Worm (Caenorhabditis elegans) whole organism, L1 larva: Measurements from ENCODE around the gene unk-1.

Source experiments
- C16A3.4 ChIP-seq: fragments of 150-350 bp; optimal IDR thresholded peaks from 2 replicates; lab custom pipeline; 2014; ENCODE audit warnings: missing biosample characterization, missing genetic modification characterization
- Y116A8C.19 ChIP-seq: sonication (generic microtip); optimal IDR thresholded peaks from 2 replicates; lab custom pipeline; 2016; ENCODE audit warnings: missing compliant biosample characterization, missing genetic modification characterization, borderline replicate concordance
- aha-1 ChIP-seq: fragments of 150-350 bp; optimal IDR thresholded peaks from 2 replicates; lab custom pipeline; 2014; ENCODE audit warnings: missing biosample characterization, missing genetic modification characterization
- alr-1 ChIP-seq: fragments of 200-800 bp; sonication (Bioruptor generic); optimal IDR thresholded peaks from 2 replicates; lab custom pipeline; 2018; ENCODE audit warnings: borderline replicate concordance, mild to moderate bottlenecking, missing genetic modification characterization, missing compliant biosample characterization
- blmp-1 ChIP-seq: fragments of 150-350 bp; optimal IDR thresholded peaks from 2 replicates; lab custom pipeline; 2014; ENCODE audit warnings: missing biosample characterization, missing genetic modification characterization
- ceh-63 ChIP-seq: fragments of 200-800 bp; sonication (Bioruptor generic); optimal IDR thresholded peaks from 2 replicates; lab custom pipeline; 2018; ENCODE audit warnings: mild to moderate bottlenecking, missing genetic modification characterization, missing compliant biosample characterization
- ceh-8 ChIP-seq: fragments of 200-800 bp; sonication (Bioruptor generic); optimal IDR thresholded peaks from 2 replicates; lab custom pipeline; 2018; ENCODE audit warnings: mild to moderate bottlenecking, missing genetic modification characterization, moderate library complexity, missing compliant biosample characterization
- ceh-88 ChIP-seq: fragments of 200-800 bp; sonication (Bioruptor generic); IDR thresholded peaks from 2 replicates; pipeline ENCODE4 v1.3.6; 2022; ENCODE audit warnings: missing genetic modification characterization, missing compliant biosample characterization
- ces-1 ChIP-seq: fragments of 150-350 bp; optimal IDR thresholded peaks from 2 replicates; lab custom pipeline; 2014; ENCODE audit warnings: missing biosample characterization, missing genetic modification reagents, missing genetic modification characterization
- efl-1 ChIP-seq, 4 experiments: fragments of 150-350 bp; optimal IDR thresholded peaks in 3 of 4; peaks in 1 of 4; 1 replicate in 1 of 4; 2 replicates in 3 of 4; lab custom pipeline; 2014; ENCODE audit warnings: missing biosample characterization in 2 of 4, missing genetic modification characterization in 2 of 4, missing genetic modification reagents in 2 of 4
- efl-3 ChIP-seq: fragments of 200-800 bp; sonication (Bioruptor generic); optimal IDR thresholded peaks from 2 replicates; lab custom pipeline; 2018; ENCODE audit warnings: mild to moderate bottlenecking, missing genetic modification characterization, missing compliant biosample characterization
- elt-3 ChIP-seq, 6 experiments: fragments of 150-350 bp in 1 of 6; sonication (generic microtip); optimal IDR thresholded peaks; 2 replicates each; lab custom pipeline; 2017 to 2018; ENCODE audit warnings: missing biosample characterization in 6 of 6, missing genetic modification characterization in 6 of 6, inconsistent platforms in 1 of 6
- fkh-10 ChIP-seq: sonication (generic microtip); optimal IDR thresholded peaks from 2 replicates; lab custom pipeline; 2017; ENCODE audit warnings: missing biosample characterization, missing genetic modification reagents, missing genetic modification characterization
- fkh-4 ChIP-seq: sonication (generic microtip); optimal IDR thresholded peaks from 2 replicates; lab custom pipeline; 2016; ENCODE audit warnings: missing compliant biosample characterization, missing genetic modification characterization, borderline replicate concordance
- hlh-4 ChIP-seq: sonication (generic microtip); optimal IDR thresholded peaks from 2 replicates; lab custom pipeline; 2016; ENCODE audit warnings: mild to moderate bottlenecking, missing genetic modification characterization, missing compliant biosample characterization
- hpl-2 ChIP-seq: fragments of 150-350 bp; optimal IDR thresholded peaks from 2 replicates; lab custom pipeline; 2014; ENCODE audit warnings: missing biosample characterization, missing genetic modification reagents, missing genetic modification characterization
- irx-1 ChIP-seq: sonication (generic microtip); optimal IDR thresholded peaks from 2 replicates; lab custom pipeline; 2016; ENCODE audit warnings: missing genetic modification characterization, missing compliant biosample characterization
- lin-14 ChIP-seq: fragments of 200-800 bp; sonication (Bioruptor generic); optimal IDR thresholded peaks from 2 replicates; lab custom pipeline; 2018; ENCODE audit warnings: mild to moderate bottlenecking, missing genetic modification characterization, moderate library complexity, missing compliant biosample characterization
- lin-35 ChIP-seq, 2 experiments: fragments of 150-350 bp; optimal IDR thresholded peaks; 2 replicates each; lab custom pipeline; 2014; ENCODE audit warnings: missing biosample characterization in 2 of 2, missing genetic modification characterization in 2 of 2, missing genetic modification reagents in 2 of 2
- mdl-1 ChIP-seq, 2 experiments: fragments of 150-350 bp; optimal IDR thresholded peaks; 2 replicates each; lab custom pipeline; 2014 to 2017; ENCODE audit warnings: missing biosample characterization in 2 of 2, missing genetic modification characterization in 2 of 2, inconsistent platforms in 1 of 2
- mep-1 ChIP-seq: fragments of 150-350 bp; optimal IDR thresholded peaks from 2 replicates; lab custom pipeline; 2014; ENCODE audit warnings: missing biosample characterization, missing genetic modification characterization
- nhr-20 ChIP-seq: sonication (generic microtip); optimal IDR thresholded peaks from 2 replicates; lab custom pipeline; 2016; ENCODE audit warnings: mild to moderate bottlenecking, missing genetic modification characterization, missing compliant biosample characterization
- nhr-237 ChIP-seq: fragments of 150-350 bp; optimal IDR thresholded peaks from 2 replicates; lab custom pipeline; 2014; ENCODE audit warnings: missing biosample characterization, missing genetic modification characterization
- nhr-71 ChIP-seq: sonication (generic microtip); optimal IDR thresholded peaks from 2 replicates; lab custom pipeline; 2016; ENCODE audit warnings: mild to moderate bottlenecking, missing genetic modification characterization, moderate library complexity, missing compliant biosample characterization
- nhr-77 ChIP-seq: fragments of 150-350 bp; optimal IDR thresholded peaks from 2 replicates; lab custom pipeline; 2014; ENCODE audit warnings: missing biosample characterization, missing genetic modification characterization
- nhr-85 ChIP-seq: sonication (generic microtip); peaks from one replicate; lab custom pipeline; 2016; ENCODE audit warnings: missing genetic modification characterization, inconsistent platforms, missing compliant biosample characterization
- rnt-1 ChIP-seq: sonication (generic microtip); optimal IDR thresholded peaks from 2 replicates; lab custom pipeline; 2016; ENCODE audit warnings: mild to moderate bottlenecking, missing genetic modification characterization, moderate library complexity, missing compliant biosample characterization
- snu-23 ChIP-seq: sonication (generic microtip); optimal IDR thresholded peaks from 2 replicates; lab custom pipeline; 2016; ENCODE audit warnings: missing genetic modification characterization, missing compliant biosample characterization
- sox-4 ChIP-seq: sonication (generic microtip); optimal IDR thresholded peaks from 2 replicates; lab custom pipeline; 2016; ENCODE audit warnings: missing genetic modification characterization, missing compliant biosample characterization
- sptf-1 ChIP-seq: fragments of 150-350 bp; optimal IDR thresholded peaks from 2 replicates; lab custom pipeline; 2014; ENCODE audit warnings: missing biosample characterization, missing genetic modification characterization
- tbx-2 ChIP-seq: sonication (generic microtip); optimal IDR thresholded peaks from 2 replicates; lab custom pipeline; 2016; ENCODE audit warnings: missing genetic modification characterization, missing compliant biosample characterization
- vab-15 ChIP-seq: sonication (generic microtip); optimal IDR thresholded peaks from 2 replicates; lab custom pipeline; 2017; ENCODE audit warnings: missing genotype, mild to moderate bottlenecking, missing genetic modification characterization, missing compliant biosample characterization
- zip-4 ChIP-seq: fragments of 200-800 bp; sonication (Bioruptor generic); optimal IDR thresholded peaks from 2 replicates; lab custom pipeline; 2018; ENCODE audit warnings: mild to moderate bottlenecking, missing genetic modification characterization, moderate library complexity, missing compliant biosample characterization

The unk-1 gene

ce11 chrX:7982047-7982446, 32.7 kb upstream of the unk-1 start, which contains the start of gene his-71 (continued):
- no peak for TF ChIP-seq hpl-2 (GFP tag; lab: Kevin White, UChicago)
- TF ChIP-seq ceh-88 (GFP tag; lab: Robert Waterston, UW) = no peak
- TF ChIP-seq rnt-1 (tag; lab: Kevin White, UChicago) = no peak
- no peak for TF ChIP-seq mep-1 (tag; lab: Kevin White, UChicago)
- no peak for TF ChIP-seq fkh-10
- TF ChIP-seq zip-4 = no peak
- TF ChIP-seq alr-1 (tag; lab: Kevin White, UChicago) = no peak
- no peak for TF ChIP-seq C16A3.4 (tag; lab: Kevin White, UChicago)
- TF ChIP-seq efl-3 (GFP tag; lab: Kevin White, UChicago) = no peak
- peak; percentile 34 for TF ChIP-seq lin-14 (GFP tag; lab: Kevin White, UChicago)
- TF ChIP-seq nhr-20 (tag; lab: Kevin White, UChicago) = peak; percentile 20
- peak; percentile 81 for TF ChIP-seq blmp-1 (tag; lab: Kevin White, UChicago)
- TF ChIP-seq irx-1 (tag; lab: Kevin White, UChicago) = no peak
- no peak for TF ChIP-seq hlh-4 (tag; lab: Kevin White, UChicago)
- no peak for TF ChIP-seq snu-23 (GFP tag; lab: Kevin White, UChicago)
- no peak for TF ChIP-seq mdl-1 (tag; optimal IDR thresholded peaks at IDR 0.05; lab: Kevin White, UChicago)
- TF ChIP-seq lin-35 (GFP tag; optimal IDR thresholded peaks at IDR 0.05; lab: Kevin White, UChicago) = peak in 1 of 2 experiments; percentile 40
- TF ChIP-seq nhr-85 (tag; lab: Kevin White, UChicago) = peak; percentile 61
- no peak for TF ChIP-seq sptf-1 (tag; lab: Kevin White, UChicago)
- TF ChIP-seq vab-15 (tag; lab: Kevin White, UChicago) = no peak
- no peak for TF ChIP-seq efl-1 (optimal IDR thresholded peaks at IDR 0.05; lab: Kevin White, UChicago)
- TF ChIP-seq efl-1 (GFP tag; optimal IDR thresholded peaks at IDR 0.05 in 1 of 2; lab: Kevin White, UChicago) = no peak
- peak in 1 of 6 experiments; percentile 21 for TF ChIP-seq elt-3 (tag; optimal IDR thresholded peaks at IDR 0.05; lab: Kevin White, UChicago)
- TF ChIP-seq aha-1 (tag; lab: Kevin White, UChicago) = no peak
- TF ChIP-seq, all 84 proteins: peak for 9

ce11 chrX:7984742-7985141, 30.0 kb upstream of the unk-1 start:
- TF ChIP-seq blmp-1 (tag; lab: Kevin White, UChicago) = peak; percentile 4
- TF ChIP-seq fkh-4 (tag; lab: Kevin White, UChicago) = no peak
- no peak for TF ChIP-seq nhr-20 (tag; lab: Kevin White, UChicago)
- TF ChIP-seq ces-1 (GFP tag; lab: Kevin White, UChicago) = no peak
- TF ChIP-seq Y116A8C.19 (tag; lab: Kevin White, UChicago) = no peak
- TF ChIP-seq efl-1 (optimal IDR thresholded peaks at IDR 0.05; lab: Kevin White, UChicago) = no peak
- peak in 1 of 2 experiments; percentile 67 for TF ChIP-seq efl-1 (GFP tag; optimal IDR thresholded peaks at IDR 0.05 in 1 of 2; lab: Kevin White, UChicago)
- no peak for TF ChIP-seq lin-35 (GFP tag; optimal IDR thresholded peaks at IDR 0.05; lab: Kevin White, UChicago)
- no peak for TF ChIP-seq nhr-237 (tag; lab: Kevin White, UChicago)

- TF ChIP-seq Y116A8C.19 (tag; lab: Kevin White, UChicago) (no peak), nhr-71 (tag; lab: Kevin White, UChicago) (peak; percentile 21), tbx-2 (tag; lab: Kevin White, UChicago) (peak; percentile 11), hlh-4 (tag; lab: Kevin White, UChicago) (no peak), nhr-77 (tag; lab: Kevin White, UChicago) (no peak), sox-4 (tag; lab: Kevin White, UChicago) (no peak), snu-23 (GFP tag; lab: Kevin White, UChicago) (peak; percentile 38), elt-3 (tag; optimal IDR thresholded peaks at IDR 0.05; lab: Kevin White, UChicago) (peak in 2 of 6 experiments; percentile 42 to 67), nhr-85 (tag; lab: Kevin White, UChicago) (peak; percentile 82), lin-14 (GFP tag; lab: Kevin White, UChicago) (peak; percentile 34), ceh-63 (GFP tag; lab: Kevin White, UChicago) (no peak), ceh-8 (GFP tag; lab: Kevin White, UChicago) (no peak), blmp-1 (tag; lab: Kevin White, UChicago) (peak; percentile 61), mep-1 (tag; lab: Kevin White, UChicago) (peak; percentile 1), nhr-20 (tag; lab: Kevin White, UChicago) (peak; percentile 52), efl-1 (optimal IDR thresholded peaks at IDR 0.05; lab: Kevin White, UChicago) (no peak), efl-1 (GFP tag; optimal IDR thresholded peaks at IDR 0.05 in 1 of 2; lab: Kevin White, UChicago) (peak in 1 of 2 experiments; percentile 92)
- TF ChIP-seq, all 84 proteins: peak for 10
These were observed 29.2 kb upstream of the unk-1 start, which contains the start of gene F45E1.4 for ce11 chrX:7985495-7986029. Gene F45E1.4 (plus strand): TSS chrX:7985979.
